Fruit fly (Drosophila melanogaster): ENCODE data around the gene gish.

gish gene

DNA sequence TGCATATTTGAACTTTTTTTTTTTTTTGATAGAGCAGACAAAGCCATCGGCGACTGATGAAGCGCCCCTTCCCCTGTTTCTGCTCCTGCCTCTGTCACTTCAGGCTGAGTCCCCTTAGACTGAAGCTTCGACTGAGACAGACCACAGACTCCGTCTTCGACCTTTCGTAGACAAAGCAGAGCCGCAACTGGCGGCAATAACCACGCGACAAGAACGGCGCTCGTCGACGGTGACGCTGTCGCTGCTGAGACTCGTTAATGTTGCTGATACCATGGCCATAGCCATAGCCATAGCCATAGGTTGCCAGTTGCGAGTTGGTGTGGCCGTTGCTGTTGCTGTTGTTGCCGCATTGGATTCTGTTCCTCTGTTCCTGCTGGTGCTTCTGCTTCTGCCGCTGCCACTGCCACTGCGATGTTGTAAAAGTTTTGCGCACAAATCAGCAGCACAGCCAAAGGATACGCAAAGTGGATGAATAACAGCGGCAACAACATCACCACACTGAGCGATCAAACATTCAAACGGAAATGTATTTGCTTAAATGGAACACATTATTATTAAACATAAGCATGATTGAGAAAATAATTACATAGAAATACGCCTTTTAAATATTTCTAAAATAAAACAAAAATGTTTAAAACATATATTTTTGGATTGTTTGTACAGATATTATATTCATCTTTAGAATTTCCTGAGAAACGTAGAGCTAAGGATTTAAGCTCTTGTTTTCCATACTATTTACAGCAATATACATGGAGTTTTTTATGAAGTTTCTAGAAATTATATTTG, 48.8 kb upstream of the gish start (continued):
- TF ChIP-seq CG10669 (GFP tag; optimal IDR thresholded peaks at IDR 0.05) (peak; percentile 79), Hr39 (GFP tag; optimal IDR thresholded peaks at IDR 0.05) (no peak), fkh (GFP tag; optimal IDR thresholded peaks at IDR 0.05) (no peak), CG3919 (GFP tag; optimal IDR thresholded peaks at IDR 0.05) (peak; percentile 74), Sox15 (GFP tag; optimal IDR thresholded peaks at IDR 0.05) (no peak), Gug (GFP tag; IDR thresholded peaks at IDR 0.05) (no peak), CG11762 (GFP tag; optimal IDR thresholded peaks at IDR 0.05; ENCODE audit: insufficient read depth) (peak; percentile 82), CG6854 (GFP tag; optimal IDR thresholded peaks at IDR 0.05) (no peak), topi (GFP tag; optimal IDR thresholded peaks at IDR 0.05) (peak; percentile 48), CG6792 (GFP tag; optimal IDR thresholded peaks at IDR 0.05) (peak; percentile 38), Hr38 (GFP tag; optimal IDR thresholded peaks at IDR 0.05) (no peak), CG6163 (GFP tag; IDR thresholded peaks at IDR 0.05) (peak; percentile 16; the same call in 1 of the 3 replicates)

dm6 chr3R:16224415-16225165, 47.7 kb upstream of the gish start:
- TF ChIP-seq salr (GFP tag; optimal IDR thresholded peaks at IDR 0.05) (peak; percentile 93 to 95), acj6 (GFP tag; optimal IDR thresholded peaks at IDR 0.05) (peak; percentile 94), dsx (GFP tag; optimal IDR thresholded peaks at IDR 0.05; ENCODE audit: poor library complexity, severe bottlenecking) (peak; percentile 98), Sox14 (GFP tag; optimal IDR thresholded peaks at IDR 0.05) (peak; percentile 96), CG11762 (GFP tag; optimal IDR thresholded peaks at IDR 0.05; ENCODE audit: insufficient read depth) (peak; percentile 93), esn (GFP tag; optimal IDR thresholded peaks at IDR 0.05) (peak; percentile 92), CG3919 (GFP tag; optimal IDR thresholded peaks at IDR 0.05) (peak; percentile 97), CG6854 (GFP tag; optimal IDR thresholded peaks at IDR 0.05) (peak; percentile 61), Lpt (GFP tag; optimal IDR thresholded peaks at IDR 0.05) (peak; percentile 96), fd59A (GFP tag; optimal IDR thresholded peaks at IDR 0.05) (peak; percentile 97), Eip78C (GFP tag) (peak; percentile 99), Hr39 (GFP tag; optimal IDR thresholded peaks at IDR 0.05) (peak; percentile 85), CG15336 (GFP tag; IDR thresholded peaks at IDR 0.05) (no peak), CG6163 (GFP tag; IDR thresholded peaks at IDR 0.05) (no peak), Eip93F (GFP tag; optimal IDR thresholded peaks at IDR 0.05) (no peak), achi (GFP tag; optimal IDR thresholded peaks at IDR 0.05) (peak; percentile 96), Sox102F (GFP tag; optimal IDR thresholded peaks at IDR 0.05) (peak; percentile 83), Gug (GFP tag; IDR thresholded peaks at IDR 0.05) (no peak), cyc (GFP tag; optimal IDR thresholded peaks at IDR 0.05) (peak; percentile 89), CG6792 (GFP tag; optimal IDR thresholded peaks at IDR 0.05) (peak; percentile 95), svp (GFP tag) (peak; percentile 93), CG16779 (tag; optimal IDR thresholded peaks at IDR 0.05) (peak; percentile 92), fd85E (GFP tag; optimal IDR thresholded peaks at IDR 0.05) (peak; percentile 93), CG10631 (GFP tag; optimal IDR thresholded peaks at IDR 0.05) (peak; percentile 97), net (GFP tag; optimal IDR thresholded peaks at IDR 0.05) (peak; percentile 96), fkh (GFP tag; optimal IDR thresholded peaks at IDR 0.05) (peak; percentile 78), CG3032 (tag; optimal IDR thresholded peaks at IDR 0.05) (peak; percentile 98), CG8119 (GFP tag; IDR thresholded peaks at IDR 0.05) (no peak), Ets21C (GFP tag; optimal IDR thresholded peaks at IDR 0.05) (peak; percentile 81), CG6808 (GFP tag; optimal IDR thresholded peaks at IDR 0.05) (peak; percentile 97), CG8632 (GFP tag; optimal IDR thresholded peaks at IDR 0.05) (peak; percentile 94), Ets96B (tag; optimal IDR thresholded peaks at IDR 0.05) (peak; percentile 99), CG9139 (GFP tag; optimal IDR thresholded peaks at IDR 0.05) (peak; percentile 98), Eip75B (GFP tag; optimal IDR thresholded peaks at IDR 0.05) (peak; percentile 97), CG8319 (GFP tag; optimal IDR thresholded peaks at IDR 0.05) (peak; percentile 84), Blimp-1 (GFP tag; optimal IDR thresholded peaks at IDR 0.05) (peak; percentile 51), Met (GFP tag; optimal IDR thresholded peaks at IDR 0.05) (peak; percentile 90), ss (GFP tag; optimal IDR thresholded peaks at IDR 0.05) (peak; percentile 97 to 98), topi (GFP tag; optimal IDR thresholded peaks at IDR 0.05) (peak; percentile 91), CG1621 (tag; optimal IDR thresholded peaks at IDR 0.05) (peak; percentile 96), vri (GFP tag; optimal IDR thresholded peaks at IDR 0.05) (peak; percentile 87), lz (GFP tag; optimal IDR thresholded peaks at IDR 0.05) (peak; percentile 90)
